Worm (Caenorhabditis elegans): Measurements from ENCODE around the gene daf-14.

The daf-14 gene

DNA sequence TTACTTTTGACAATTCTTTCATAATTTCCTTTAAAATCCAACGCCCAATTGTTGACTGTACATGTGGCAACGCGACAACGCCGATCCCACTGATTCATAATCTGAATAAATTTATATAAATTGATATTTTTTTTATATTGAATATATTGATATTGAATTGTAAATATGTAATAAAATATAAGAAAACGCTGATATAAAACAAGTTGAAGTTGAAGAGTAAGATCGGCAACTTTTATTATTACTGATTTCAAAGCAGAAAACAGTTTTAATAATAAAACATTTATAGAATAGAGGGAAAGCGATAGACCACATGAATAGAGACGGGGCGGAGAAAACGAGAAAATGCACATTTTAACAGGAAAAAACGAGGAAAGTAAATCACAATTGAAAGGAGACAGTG is 31.2 kb upstream of the daf-14 start, which contains the start of gene qns-1:
Gene qns-1 (minus strand): TSS at position 101 of the 400 bp plus-strand sequence.
- no peak for TF ChIP-seq lin-32 (GFP tag; optimal IDR thresholded peaks at IDR 0.05)
- no peak for TF ChIP-seq ztf-11 (tag; optimal IDR thresholded peaks at IDR 0.05)

DNA sequence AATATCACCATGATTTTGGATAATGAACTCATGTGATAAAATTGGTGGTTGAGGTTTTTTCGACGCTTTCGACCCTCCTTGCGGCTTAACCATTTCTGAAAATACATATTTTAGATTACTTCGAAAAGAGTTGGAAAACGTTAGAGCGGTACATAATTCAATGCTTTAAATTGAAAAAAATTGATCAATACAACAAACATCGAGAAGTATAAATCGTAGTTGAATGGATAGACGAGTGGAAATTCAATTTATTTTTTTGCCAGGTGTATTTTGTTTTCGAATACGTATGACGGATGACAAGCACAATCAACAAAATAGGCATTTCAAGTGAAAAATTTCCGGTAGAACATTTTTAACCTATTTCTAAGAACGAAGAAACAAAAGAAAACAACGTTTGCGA is 29.2 kb upstream of the daf-14 start, which contains the start of gene tram-1:
Gene tram-1 (minus strand): TSS at position 101 of the 400 bp plus-strand sequence.
- no peak for TF ChIP-seq sem-2 (GFP tag; optimal IDR thresholded peaks at IDR 0.05)
- TF ChIP-seq ztf-11 (tag; optimal IDR thresholded peaks at IDR 0.05), result no peak
- no peak for TF ChIP-seq snpc-4 (tag; optimal IDR thresholded peaks at IDR 0.05)
- no peak for TF ChIP-seq sptf-1 (tag; optimal IDR thresholded peaks at IDR 0.05)
- no peak for TF ChIP-seq nhr-2 (tag; optimal IDR thresholded peaks at IDR 0.05)
- no peak for TF ChIP-seq ceh-39 (tag; optimal IDR thresholded peaks at IDR 0.05)
- TF ChIP-seq flh-1 (GFP tag; optimal IDR thresholded peaks at IDR 0.05), result no peak
- TF ChIP-seq mab-5 (tag; optimal IDR thresholded peaks at IDR 0.05), result no peak
- TF ChIP-seq M03D4.4 (tag; optimal IDR thresholded peaks at IDR 0.05), result no peak
- TF ChIP-seq unc-120 (tag; optimal IDR thresholded peaks at IDR 0.05; ENCODE audit: poor library complexity, severe bottlenecking), result no peak
- TF ChIP-seq mep-1 (tag; optimal IDR thresholded peaks at IDR 0.05), result no peak
- TF ChIP-seq blmp-1 (tag; optimal IDR thresholded peaks at IDR 0.05), result no peak
- TF ChIP-seq elt-1 (tag; optimal IDR thresholded peaks at IDR 0.05; ENCODE audit: borderline replicate concordance, insufficient read depth), result no peak

DNA sequence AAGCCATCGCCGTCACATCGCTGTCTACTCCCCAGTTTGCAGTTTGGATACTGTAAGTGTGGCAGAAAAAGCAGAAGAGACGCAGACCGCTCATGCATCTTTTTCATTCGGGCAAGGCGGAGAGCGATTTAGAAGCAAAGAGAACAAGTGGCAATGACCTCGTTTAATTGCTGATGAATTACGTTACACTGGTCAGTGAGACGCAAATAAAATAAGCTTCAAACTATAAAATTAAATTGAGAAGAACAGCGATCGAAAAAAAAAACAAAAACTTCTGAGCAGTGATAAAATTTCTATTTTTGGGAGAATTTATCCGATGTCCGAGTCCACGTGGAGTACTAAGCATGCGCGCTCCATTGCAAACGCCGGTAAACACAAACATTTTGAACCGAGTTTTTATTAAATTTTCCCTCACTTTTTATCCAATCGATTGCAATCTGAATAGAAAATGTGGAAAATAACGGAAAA is 28.3 kb upstream of the daf-14 start, which contains the start of gene C24F3.2:
Gene C24F3.2 (plus strand): TSS at position 418 of the 468 bp plus-strand sequence.
- TF ChIP-seq elt-1 (tag; optimal IDR thresholded peaks at IDR 0.05; ENCODE audit: borderline replicate concordance, insufficient read depth) (no peak), pha-4 (tag; optimal IDR thresholded peaks at IDR 0.05) (no peak), nhr-2 (tag; optimal IDR thresholded peaks at IDR 0.05) (peak; percentile 12), drap-1 (GFP tag; optimal IDR thresholded peaks at IDR 0.05) (peak; percentile 11), mls-2 (tag; optimal IDR thresholded peaks at IDR 0.05) (peak; percentile 77), ham-2 (GFP tag; optimal IDR thresholded peaks at IDR 0.05) (peak; percentile 94), snpc-4 (tag; optimal IDR thresholded peaks at IDR 0.05) (no peak), bed-3 (GFP tag; optimal IDR thresholded peaks at IDR 0.05) (no peak), unc-39 (tag; optimal IDR thresholded peaks at IDR 0.05) (no peak), zip-8 (tag; optimal IDR thresholded peaks at IDR 0.05) (no peak), ceh-39 (tag; optimal IDR thresholded peaks at IDR 0.05) (no peak), nhr-12 (tag; optimal IDR thresholded peaks at IDR 0.05) (no peak), tbx-8 (GFP tag; optimal IDR thresholded peaks at IDR 0.05) (no peak), cnd-1 (tag; optimal IDR thresholded peaks at IDR 0.05) (no peak), lin-13 (tag; optimal IDR thresholded peaks at IDR 0.05) (no peak), lsy-2 (tag; optimal IDR thresholded peaks at IDR 0.05) (peak; percentile 92), blmp-1 (tag; optimal IDR thresholded peaks at IDR 0.05) (no peak), ceh-43 (GFP tag; optimal IDR thresholded peaks at IDR 0.05) (no peak), hlh-1 (tag; optimal IDR thresholded peaks at IDR 0.05) (peak; percentile 27), unc-62 (GFP tag; optimal IDR thresholded peaks at IDR 0.05) (no peak), ces-1 (GFP tag; optimal IDR thresholded peaks at IDR 0.05) (no peak), mab-5 (tag; optimal IDR thresholded peaks at IDR 0.05) (no peak), M03D4.4 (tag; optimal IDR thresholded peaks at IDR 0.05) (no peak), flh-1 (GFP tag; optimal IDR thresholded peaks at IDR 0.05) (no peak), lin-32 (GFP tag; optimal IDR thresholded peaks at IDR 0.05) (no peak), mep-1 (tag; optimal IDR thresholded peaks at IDR 0.05) (peak; percentile 30), unc-120 (tag; optimal IDR thresholded peaks at IDR 0.05; ENCODE audit: poor library complexity, severe bottlenecking) (no peak), nhr-28 (tag; optimal IDR thresholded peaks at IDR 0.05) (no peak), sem-2 (GFP tag; optimal IDR thresholded peaks at IDR 0.05) (no peak), elt-3 (tag; optimal IDR thresholded peaks at IDR 0.05) (no peak), nhr-76 (tag; optimal IDR thresholded peaks at IDR 0.05) (no peak), nhr-237 (tag; optimal IDR thresholded peaks at IDR 0.05) (no peak), ztf-11 (tag; optimal IDR thresholded peaks at IDR 0.05) (no peak), sptf-1 (tag; optimal IDR thresholded peaks at IDR 0.05) (no peak), ceh-83 (GFP tag; optimal IDR thresholded peaks at IDR 0.05) (no peak)

DNA sequence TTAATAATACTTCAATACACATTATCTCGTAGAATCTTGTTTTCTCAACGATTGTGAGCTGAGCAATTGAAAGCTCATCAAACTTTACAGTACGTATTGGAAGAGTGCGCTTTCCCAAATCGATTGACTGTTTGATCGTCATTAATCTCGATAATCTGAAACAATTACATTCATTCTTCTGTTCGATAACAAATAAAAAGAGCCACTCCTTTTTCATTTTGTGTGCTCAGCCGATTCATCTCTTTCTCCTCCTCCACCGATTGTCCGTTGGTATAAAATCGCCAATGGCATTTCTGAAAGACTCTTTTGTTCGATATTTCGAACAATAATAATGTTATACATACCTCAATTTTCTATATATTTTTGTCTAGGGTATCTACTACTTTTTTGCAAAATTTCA is 26.7 kb upstream of the daf-14 start, which contains the start of gene nas-12:
Gene nas-12 (plus strand): TSS at position 301 of the 400 bp plus-strand sequence.
- TF ChIP-seq M03D4.4 (tag; optimal IDR thresholded peaks at IDR 0.05) (no peak), nhr-12 (tag; optimal IDR thresholded peaks at IDR 0.05) (no peak)
